Worm (Caenorhabditis elegans) whole organism, young adult: ENCODE results near the gene T11G6.3.

Experiments
- C17E4.6 ChIP-seq: fragments of 200-800 bp; sonication (Bioruptor generic); IDR thresholded peaks from 2 replicates; pipeline ENCODE4 v1.3.6; 2022; ENCODE audit warnings: missing genetic modification reagents, missing genetic modification characterization, missing compliant biosample characterization
- snpc-4 ChIP-seq, 5 experiments: fragments of 150-350 bp in 1 of 5; sonication (generic microtip) in 4 of 5; optimal IDR thresholded peaks; 2 replicates each; lab custom pipeline; 2014 to 2018; ENCODE audit warnings: missing genetic modification characterization in 5 of 5, missing biosample characterization in 3 of 5, antibody characterized with exemption in 2 of 5, mild to moderate bottlenecking in 2 of 5, missing compliant biosample characterization in 2 of 5, missing genotype in 2 of 5, moderate library complexity in 2 of 5, missing genetic modification reagents in 1 of 5
- ztf-3 ChIP-seq: fragments of 200-800 bp; sonication (Bioruptor generic); optimal IDR thresholded peaks from 2 replicates; lab custom pipeline; 2018; ENCODE audit warnings: mild to moderate bottlenecking, missing genetic modification characterization, missing compliant biosample characterization

- TF ChIP-seq ztf-3 (GFP tag; lab: Kevin White, UChicago) (no peak), C17E4.6 (no peak), snpc-4 (GFP tag; optimal IDR thresholded peaks at IDR 0.05; lab: Kevin White, UChicago) (no peak), snpc-4 (tag; optimal IDR thresholded peaks at IDR 0.05; lab: Kevin White, UChicago) (peak in 1 of 4 experiments; percentile 13)
These were observed 12.2 kb downstream of the T11G6.3 start, which contains the start of gene T11G6.5 for ce11 chrIV:10842705-10843364.
